Worm (Caenorhabditis elegans) whole organism, young adult: ENCODE results near the gene ugt-40.

Source experiments
- F23B12.7 ChIP-seq: sonication (generic microtip); optimal IDR thresholded peaks from 2 replicates; lab custom pipeline; 2017; ENCODE audit warnings: missing genetic modification characterization, mild to moderate bottlenecking, missing compliant biosample characterization, antibody characterized with exemption, moderate library complexity; ENCODE audit not compliant: insufficient read depth
- ama-1 ChIP-seq, 3 experiments: fragments of 150-350 bp in 1 of 3; sonication (generic microtip) in 2 of 3; optimal IDR thresholded peaks; 2 replicates each; lab custom pipeline; 2014 to 2018; ENCODE audit warnings: missing biosample characterization in 2 of 3, missing genetic modification characterization in 2 of 3, missing genetic modification reagents in 2 of 3
- lin-35 ChIP-seq, 3 experiments: fragments of 150-350 bp in 2 of 3; sonication (generic microtip) in 1 of 3; optimal IDR thresholded peaks; 2 replicates each; lab custom pipeline; 2014 to 2018; ENCODE audit warnings: missing biosample characterization in 3 of 3, missing genetic modification characterization in 3 of 3, missing genetic modification reagents in 3 of 3
- lin-40 ChIP-seq: sonication (generic microtip); optimal IDR thresholded peaks from 2 replicates; lab custom pipeline; 2016; ENCODE audit warnings: missing genetic modification characterization, mild to moderate bottlenecking, missing compliant biosample characterization, missing genotype, missing genetic modification reagents
- mxl-1 ChIP-seq: sonication (generic microtip); optimal IDR thresholded peaks from 2 replicates; lab custom pipeline; 2016; ENCODE audit warnings: missing genetic modification characterization, missing compliant biosample characterization
- snpc-4 ChIP-seq, 5 experiments: fragments of 150-350 bp in 1 of 5; sonication (generic microtip) in 4 of 5; optimal IDR thresholded peaks; 2 replicates each; lab custom pipeline; 2014 to 2018; ENCODE audit warnings: missing genetic modification characterization in 5 of 5, missing biosample characterization in 3 of 5, antibody characterized with exemption in 2 of 5, mild to moderate bottlenecking in 2 of 5, missing compliant biosample characterization in 2 of 5, missing genotype in 2 of 5, moderate library complexity in 2 of 5, missing genetic modification reagents in 1 of 5

ce11 chrV:7130974-7131373 is 10.8 kb downstream of the ugt-40 start, which contains the start of gene srx-36:
- TF ChIP-seq mxl-1 (tag; lab: Kevin White, UChicago) (no peak), snpc-4 (GFP tag; optimal IDR thresholded peaks at IDR 0.05; lab: Kevin White, UChicago) (no peak), snpc-4 (tag; optimal IDR thresholded peaks at IDR 0.05; lab: Kevin White, UChicago) (no peak), F23B12.7 (tag; lab: Kevin White, UChicago) (no peak), ama-1 (optimal IDR thresholded peaks at IDR 0.05; lab: Kevin White, UChicago) (no peak), ama-1 (GFP tag; optimal IDR thresholded peaks at IDR 0.05; lab: Kevin White, UChicago) (no peak), lin-40 (tag; lab: Kevin White, UChicago) (no peak), lin-35 (GFP tag; optimal IDR thresholded peaks at IDR 0.05; lab: Kevin White, UChicago) (no peak)
